Worm (Caenorhabditis elegans): ENCODE results near the gene C17H11.1.
"Not testable (repeated sequence)": the region's sequence is repeated elsewhere in the genome, so short reads cannot be mapped to it uniquely, and the experiment has no call there.

DNA sequence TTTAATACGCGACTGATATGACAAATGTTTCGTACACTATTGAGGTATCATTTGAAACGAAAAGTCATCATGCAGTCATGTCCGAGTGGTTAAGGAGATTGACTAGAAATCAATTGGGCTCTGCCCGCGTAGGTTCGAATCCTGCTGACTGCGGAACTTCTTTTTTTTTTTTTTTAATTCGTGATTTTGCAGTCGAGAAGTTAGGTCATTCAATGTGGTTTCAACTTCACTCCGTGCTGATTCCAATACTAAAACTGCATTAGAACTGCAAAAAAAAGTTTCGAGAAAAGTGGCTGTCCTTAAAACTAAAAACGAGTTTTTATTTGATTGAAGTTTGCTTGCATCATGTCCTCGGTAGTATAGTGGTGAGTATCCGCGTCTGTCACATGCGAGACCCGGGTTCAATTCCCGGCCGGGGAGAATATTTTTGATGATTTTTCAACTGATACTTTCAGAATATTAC, 19.3 kb upstream of the C17H11.1 start:
- not testable (repeated sequence) for TF ChIP-seq mdl-1 (tag; optimal IDR thresholded peaks at IDR 0.05); nhr-77 (tag; optimal IDR thresholded peaks at IDR 0.05); ztf-4 (tag; optimal IDR thresholded peaks at IDR 0.05); ama-1 (optimal IDR thresholded peaks at IDR 0.05); unc-62 (GFP tag; optimal IDR thresholded peaks at IDR 0.05); ZK546.5 (tag; optimal IDR thresholded peaks at IDR 0.05); skn-1 (tag; optimal IDR thresholded peaks at IDR 0.05); ztf-1 (GFP tag; conservative IDR thresholded peaks at IDR 0.05); nhr-12 (tag; optimal IDR thresholded peaks at IDR 0.05); dmd-4 (tag; optimal IDR thresholded peaks at IDR 0.05)
- TF ChIP-seq fos-1 (tag; optimal IDR thresholded peaks at IDR 0.05): peak; percentile 2

All from whole organism, L2 larva.